Fruit fly (Drosophila melanogaster): ENCODE results near the gene CG3397.

Gene CG3397

dm6 chr3R:11947079-11947869 is 37.1 kb downstream of the CG3397 start (continued):
- TF ChIP-seq Dll (GFP tag; IDR thresholded peaks at IDR 0.05; ENCODE audit: partially characterized antibody) (no peak), cas (GFP tag; IDR thresholded peaks at IDR 0.05) (no peak), CG7786 (GFP tag; optimal IDR thresholded peaks at IDR 0.05) (peak; percentile 15), gem (tag; optimal IDR thresholded peaks at IDR 0.05) (peak; percentile 37), pan (optimal IDR thresholded peaks at IDR 0.05) (no peak), pan (GFP tag; optimal IDR thresholded peaks at IDR 0.05 in 1 of 2, IDR thresholded peaks at IDR 0.05 in 1 of 2) (peak in 1 of 2 experiments; percentile 44), chinmo (GFP tag; IDR thresholded peaks at IDR 0.05; ENCODE audit: partially characterized antibody) (0 out of 4 replicates have a peak, but pooled peaks have one; percentile 56), CG34422 (GFP tag; IDR thresholded peaks at IDR 0.05) (peak; percentile 8; the same call in 1 of the 3 replicates), lab (GFP tag; optimal IDR thresholded peaks at IDR 0.05) (peak; percentile 26)

- TF ChIP-seq chm (GFP tag; IDR thresholded peaks at IDR 0.05) (0 out of 2 replicates have a peak, but pooled peaks have one; percentile 21), ap (GFP tag; IDR thresholded peaks at IDR 0.05) (no peak), tgo (GFP tag; IDR thresholded peaks at IDR 0.05) (no peak), Oaz (GFP tag; IDR thresholded peaks at IDR 0.05) (0 out of 2 replicates have a peak, but pooled peaks have one; percentile 7), fd102C (GFP tag; optimal IDR thresholded peaks at IDR 0.05) (no peak), cwo (GFP tag; optimal IDR thresholded peaks at IDR 0.05) (no peak), sd (tag; optimal IDR thresholded peaks at IDR 0.05) (peak; percentile 8), Doc3 (GFP tag; IDR thresholded peaks at IDR 0.05; ENCODE audit: partially characterized antibody) (no peak), CG6175 (GFP tag; IDR thresholded peaks at IDR 0.05) (peak; percentile 65; the same call in 1 of the 3 replicates), CG12769 (tag; optimal IDR thresholded peaks at IDR 0.05) (peak; percentile 81), al (GFP tag; IDR thresholded peaks at IDR 0.05) (0 out of 2 replicates have a peak, but pooled peaks have one; percentile 6), sens (GFP tag) (peak; percentile 67), Elba2 (GFP tag; optimal IDR thresholded peaks at IDR 0.05) (no peak), CG10147 (GFP tag; optimal IDR thresholded peaks at IDR 0.05) (no peak), crol (GFP tag; IDR thresholded peaks at IDR 0.05) (peak; percentile 55), CG31224 (GFP tag; IDR thresholded peaks at IDR 0.05) (peak; percentile 26; the same call in 1 of the 2 replicates), Gug (GFP tag; IDR thresholded peaks at IDR 0.05) (no peak), chinmo (GFP tag; IDR thresholded peaks at IDR 0.05; ENCODE audit: partially characterized antibody) (peak; percentile 84), CG3281 (GFP tag; optimal IDR thresholded peaks at IDR 0.05) (no peak), CG10366 (GFP tag; IDR thresholded peaks at IDR 0.05) (no peak), Eip74EF (GFP tag; optimal IDR thresholded peaks at IDR 0.05) (peak in 1 of 2 experiments; percentile 62), NFAT (GFP tag; IDR thresholded peaks at IDR 0.05) (0 out of 2 replicates have a peak, but pooled peaks have one; percentile 4), CG13287 (GFP tag; IDR thresholded peaks at IDR 0.05; ENCODE audit: partially characterized antibody) (no peak), caup (GFP tag; optimal IDR thresholded peaks at IDR 0.05; ENCODE audit: severe bottlenecking) (no peak), ci (GFP tag; IDR thresholded peaks at IDR 0.05) (0 out of 3 replicates have a peak, but pooled peaks have one; percentile 32), Med (GFP tag) (peak; percentile 58), bbx (GFP tag; IDR thresholded peaks at IDR 0.05; ENCODE audit: partially characterized antibody) (0 out of 2 replicates have a peak, but pooled peaks have one; percentile 23), zen (tag; optimal IDR thresholded peaks at IDR 0.05) (no peak)
These were observed 38.7 kb downstream of the CG3397 start for dm6 chr3R:11945450-11946317.
